Worm (Caenorhabditis elegans): ENCODE measurements around the gene jud-4.

- TF ChIP-seq him-1 (tag; optimal IDR thresholded peaks at IDR 0.05) = no peak
- no peak for TF ChIP-seq W03F9.2 (tag; optimal IDR thresholded peaks at IDR 0.05)
- TF ChIP-seq dao-5 (tag; optimal IDR thresholded peaks at IDR 0.05) = no peak
Observed at ce11 chrX:15264593-15264992, 19.3 kb upstream of the jud-4 start.

All from whole organism, L4/young adult.